Fruit fly (Drosophila melanogaster): ENCODE results near the gene CG8519.

The CG8519 gene

dm6 chr3L:6705865-6706264 is 1.2 kb downstream of the CG8519 start (continued):
- TF ChIP-seq D (optimal IDR thresholded peaks at IDR 0.05), result no peak
- peak; percentile 48 for TF ChIP-seq D (GFP tag; optimal IDR thresholded peaks at IDR 0.05)
- peak; percentile 29 for TF ChIP-seq sqz (GFP tag; optimal IDR thresholded peaks at IDR 0.05)
- peak; percentile 58 for TF ChIP-seq Ada2b (GFP tag; IDR thresholded peaks at IDR 0.05)
- TF ChIP-seq gsb-n (tag; optimal IDR thresholded peaks at IDR 0.05), result peak; percentile 11
- TF ChIP-seq ssp (GFP tag; IDR thresholded peaks at IDR 0.05), result peak; percentile 45
- no peak for TF ChIP-seq CG3726 (GFP tag; IDR thresholded peaks at IDR 0.05)
- peak; percentile 74 for TF ChIP-seq CG2712 (tag; optimal IDR thresholded peaks at IDR 0.05)
- TF ChIP-seq CG16863 (GFP tag; optimal IDR thresholded peaks at IDR 0.05), result peak; percentile 29
- peak; percentile 74 for TF ChIP-seq CG31441 (GFP tag; IDR thresholded peaks at IDR 0.05)
- no peak for TF ChIP-seq knrl (GFP tag; IDR thresholded peaks at IDR 0.05; ENCODE audit: partially characterized antibody)
- TF ChIP-seq CG31224 (GFP tag; IDR thresholded peaks at IDR 0.05), result peak; percentile 17; the same call in 1 of the 2 replicates
- TF ChIP-seq CG17359 (tag; optimal IDR thresholded peaks at IDR 0.05), result peak; percentile 85
- TF ChIP-seq hkb (optimal IDR thresholded peaks at IDR 0.05), result no peak
- peak; percentile 76 for TF ChIP-seq hkb (GFP tag; IDR thresholded peaks at IDR 0.05)
- TF ChIP-seq amos (GFP tag; IDR thresholded peaks at IDR 0.05; ENCODE audit: partially characterized antibody), result no peak
- TF ChIP-seq Nf-YA (GFP tag; IDR thresholded peaks at IDR 0.05), result peak; percentile 54
- no peak for TF ChIP-seq pros (GFP tag; optimal IDR thresholded peaks at IDR 0.05)

dm6 chr3L:6706723-6707591 is 2.3 kb downstream of the CG8519 start:
- TF ChIP-seq sd (tag; optimal IDR thresholded peaks at IDR 0.05), result peak; percentile 93
- no peak for TF ChIP-seq Tbp (GFP tag; optimal IDR thresholded peaks at IDR 0.05)
- no peak for TF ChIP-seq CG10565 (GFP tag; optimal IDR thresholded peaks at IDR 0.05)
- no peak for TF ChIP-seq hbn (GFP tag; IDR thresholded peaks at IDR 0.05; ENCODE audit: partially characterized antibody)
- no peak for TF ChIP-seq aop (GFP tag; IDR thresholded peaks at IDR 0.05)
- TF ChIP-seq CG30403 (GFP tag; optimal IDR thresholded peaks at IDR 0.05), result peak; percentile 18
- TF ChIP-seq eve (GFP tag; optimal IDR thresholded peaks at IDR 0.05), result peak in 1 of 2 experiments; percentile 15
- TF ChIP-seq NfI (GFP tag; optimal IDR thresholded peaks at IDR 0.05), result peak; percentile 30
- peak; percentile 26; the same call in 1 of the 2 replicates for TF ChIP-seq Ptx1 (GFP tag; IDR thresholded peaks at IDR 0.05)
- no peak for TF ChIP-seq CkIIα-i1 (GFP tag; IDR thresholded peaks at IDR 0.05)
- TF ChIP-seq Hsf (GFP tag; optimal IDR thresholded peaks at IDR 0.05), result peak; percentile 7
- TF ChIP-seq CG2678 (tag; optimal IDR thresholded peaks at IDR 0.05), result peak; percentile 48
- TF ChIP-seq CG11504 (tag; optimal IDR thresholded peaks at IDR 0.05), result peak; percentile 51
- TF ChIP-seq CG3065 (GFP tag; optimal IDR thresholded peaks at IDR 0.05), result no peak
- TF ChIP-seq ase (GFP tag; IDR thresholded peaks at IDR 0.05), result no peak
- no peak for TF ChIP-seq sima (GFP tag; optimal IDR thresholded peaks at IDR 0.05)
- peak; percentile 22 for TF ChIP-seq CG6765 (GFP tag; optimal IDR thresholded peaks at IDR 0.05)
- TF ChIP-seq Asciz (GFP tag; optimal IDR thresholded peaks at IDR 0.05), result peak; percentile 16
- peak; percentile 13 for TF ChIP-seq Oli (tag; optimal IDR thresholded peaks at IDR 0.05)
- peak in 1 of 2 experiments; percentile 43 for TF ChIP-seq Hr51 (GFP tag; optimal IDR thresholded peaks at IDR 0.05)
- peak; percentile 42 for TF ChIP-seq CG2120 (GFP tag; optimal IDR thresholded peaks at IDR 0.05)
- peak; percentile 52; the same call in 1 of the 2 replicates for TF ChIP-seq CG9932 (GFP tag; IDR thresholded peaks at IDR 0.05)
- TF ChIP-seq Dbx (GFP tag; IDR thresholded peaks at IDR 0.05), result 0 out of 3 replicates have a peak, but pooled peaks have one; percentile 13
- TF ChIP-seq klu (GFP tag; IDR thresholded peaks at IDR 0.05), result no peak
- peak; percentile 10 for TF ChIP-seq CG2712 (tag; optimal IDR thresholded peaks at IDR 0.05)
- 0 out of 4 replicates have a peak, but pooled peaks have one; percentile 42 for TF ChIP-seq chinmo (GFP tag; IDR thresholded peaks at IDR 0.05; ENCODE audit: partially characterized antibody)
- TF ChIP-seq dmrt99B (tag; optimal IDR thresholded peaks at IDR 0.05), result peak; percentile 36
- no peak for TF ChIP-seq pros (GFP tag; optimal IDR thresholded peaks at IDR 0.05)
- TF ChIP-seq lilli (GFP tag; optimal IDR thresholded peaks at IDR 0.05), result peak; percentile 13
- TF ChIP-seq Neu2 (GFP tag; optimal IDR thresholded peaks at IDR 0.05; ENCODE audit: borderline replicate concordance), result no peak
- TF ChIP-seq grau (tag; optimal IDR thresholded peaks at IDR 0.05), result peak; percentile 34
- peak; percentile 35 for TF ChIP-seq CG15269 (tag; optimal IDR thresholded peaks at IDR 0.05)

All from whole organism, embryonic.